Worm (Caenorhabditis elegans): ENCODE measurements around the gene sek-6.
A peak's percentile ranks its signal among the peaks of the same experiment; 100 is the strongest.

- TF ChIP-seq ZK546.5 (tag; optimal IDR thresholded peaks at IDR 0.05) = no peak
- 0 out of 2 replicates have a peak, but pooled peaks have one; percentile 11 for TF ChIP-seq dmd-6 (GFP tag; IDR thresholded peaks at IDR 0.05)
- TF ChIP-seq skn-1 (tag; optimal IDR thresholded peaks at IDR 0.05) = no peak
- TF ChIP-seq nhr-28 (tag; optimal IDR thresholded peaks at IDR 0.05) = no peak
- TF ChIP-seq unc-39 (tag; optimal IDR thresholded peaks at IDR 0.05) = no peak
- no peak for TF ChIP-seq mep-1 (tag; optimal IDR thresholded peaks at IDR 0.05)
- TF ChIP-seq ztf-11 (tag; optimal IDR thresholded peaks at IDR 0.05) = no peak
- TF ChIP-seq egl-43 (GFP tag; IDR thresholded peaks at IDR 0.05) = no peak
Measured at ce11 chrX:10017975-10018654, 12.8 kb upstream of the sek-6 start, which contains the start of gene F19C6.4.

Data from whole organism, L4 larva.